Fruit fly (Drosophila melanogaster): ENCODE results near the gene DCX-EMAP.

DCX-EMAP gene

DNA sequence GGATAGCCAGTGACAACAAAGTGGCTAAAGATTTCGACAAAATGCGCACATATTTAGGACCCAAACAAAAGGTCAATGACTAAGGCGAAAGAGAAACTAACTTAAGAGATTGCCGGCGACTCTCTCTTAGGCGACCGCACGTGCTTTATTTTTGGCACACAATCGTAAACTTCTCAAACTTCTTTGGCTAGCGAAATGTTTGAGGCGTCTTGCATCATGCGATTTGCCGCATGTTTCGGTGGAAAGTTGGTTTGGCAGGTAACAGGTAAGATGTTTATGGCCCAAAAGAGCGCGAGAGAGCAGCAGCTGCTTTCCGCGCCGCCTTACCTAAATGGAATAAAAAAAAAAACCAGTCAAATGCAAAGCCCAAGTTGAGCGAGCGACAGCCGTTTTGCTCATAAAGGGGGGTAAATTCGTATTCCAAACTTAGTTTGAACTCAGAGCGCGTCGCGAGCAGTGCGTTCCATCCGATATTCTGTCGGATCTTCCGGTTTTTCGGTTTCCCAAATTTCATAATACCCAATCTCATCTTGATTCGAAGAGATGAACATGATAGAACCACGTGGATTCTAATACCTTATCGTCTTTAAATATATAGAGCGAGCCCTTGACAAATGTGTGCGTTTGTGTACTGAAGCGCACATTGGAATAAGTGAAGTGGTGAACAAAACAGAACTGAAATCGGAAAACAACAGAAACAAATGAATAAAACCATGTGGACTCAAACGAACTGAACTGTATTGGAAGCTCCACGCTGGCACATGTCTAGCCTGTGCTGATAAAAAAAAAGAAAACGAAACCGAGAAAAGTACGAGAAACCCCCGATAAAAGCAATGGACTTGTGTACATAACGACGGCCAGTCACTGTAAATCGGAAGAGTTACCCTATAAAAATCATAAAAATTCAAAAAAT, 83.6 kb downstream of the DCX-EMAP start (continued):
- TF ChIP-seq gsb (GFP tag; IDR thresholded peaks at IDR 0.05) (no peak), CG5180 (GFP tag; optimal IDR thresholded peaks at IDR 0.05) (peak; percentile 26), CG30431 (GFP tag; optimal IDR thresholded peaks at IDR 0.05) (no peak), CG13624 (GFP tag; optimal IDR thresholded peaks at IDR 0.05) (no peak), Med (GFP tag) (peak; percentile 31), CG34376 (GFP tag; optimal IDR thresholded peaks at IDR 0.05) (peak; percentile 52), gt (GFP tag; IDR thresholded peaks at IDR 0.05) (no peak), ftz-f1 (GFP tag; optimal IDR thresholded peaks at IDR 0.05) (no peak), CG10274 (GFP tag; optimal IDR thresholded peaks at IDR 0.05) (no peak), Blimp-1 (GFP tag; optimal IDR thresholded peaks at IDR 0.05) (no peak), cwo (GFP tag; optimal IDR thresholded peaks at IDR 0.05) (peak; percentile 86), CG3838 (GFP tag; optimal IDR thresholded peaks at IDR 0.05) (no peak), Oli (tag; optimal IDR thresholded peaks at IDR 0.05) (no peak), kah (GFP tag; optimal IDR thresholded peaks at IDR 0.05) (no peak), ro (GFP tag; IDR thresholded peaks at IDR 0.05) (no peak), hb (GFP tag; IDR thresholded peaks at IDR 0.05; ENCODE audit: partially characterized antibody) (no peak), CG4617 (GFP tag; optimal IDR thresholded peaks at IDR 0.05; ENCODE audit: borderline replicate concordance) (no peak), CG3163 (GFP tag; optimal IDR thresholded peaks at IDR 0.05) (peak; percentile 58), CG2889 (GFP tag; IDR thresholded peaks at IDR 0.05) (no peak), NC2α (GFP tag; optimal IDR thresholded peaks at IDR 0.05) (no peak), NK7.1 (GFP tag; optimal IDR thresholded peaks at IDR 0.05) (no peak), so (GFP tag; IDR thresholded peaks at IDR 0.05) (no peak), Sry-β (GFP tag; optimal IDR thresholded peaks at IDR 0.05) (no peak), CG8388 (GFP tag; optimal IDR thresholded peaks at IDR 0.05) (peak; percentile 18), crp (GFP tag; optimal IDR thresholded peaks at IDR 0.05) (no peak), CG13123 (GFP tag; optimal IDR thresholded peaks at IDR 0.05) (no peak), vvl (GFP tag; IDR thresholded peaks at IDR 0.05) (0 out of 2 replicates have a peak, but pooled peaks have one; percentile 10), CG4820 (GFP tag; optimal IDR thresholded peaks at IDR 0.05) (no peak), CG6791 (GFP tag; IDR thresholded peaks at IDR 0.05; ENCODE audit: partially characterized antibody) (0 out of 3 replicates have a peak, but pooled peaks have one; percentile 41), Trl (optimal IDR thresholded peaks at IDR 0.05) (peak; percentile 73 to 84), Trl (GFP tag; optimal IDR thresholded peaks at IDR 0.05) (no peak), BtbVII (GFP tag; optimal IDR thresholded peaks at IDR 0.05) (peak; percentile 23), eve (GFP tag; optimal IDR thresholded peaks at IDR 0.05) (peak in 1 of 2 experiments; percentile 67), chn (GFP tag; optimal IDR thresholded peaks at IDR 0.05) (no peak), z (GFP tag; IDR thresholded peaks at IDR 0.05) (no peak), Oaz (GFP tag; IDR thresholded peaks at IDR 0.05) (no peak), btn (GFP tag; optimal IDR thresholded peaks at IDR 0.05) (no peak), CG10979 (tag; optimal IDR thresholded peaks at IDR 0.05) (no peak), tin (GFP tag; optimal IDR thresholded peaks at IDR 0.05) (no peak), Hr51 (GFP tag; optimal IDR thresholded peaks at IDR 0.05) (no peak), gem (tag; optimal IDR thresholded peaks at IDR 0.05) (no peak), unc-4 (GFP tag; IDR thresholded peaks at IDR 0.05; ENCODE audit: partially characterized antibody) (0 out of 2 replicates have a peak, but pooled peaks have one; percentile 34), vfl (GFP tag; optimal IDR thresholded peaks at IDR 0.05) (no peak), sima (GFP tag; optimal IDR thresholded peaks at IDR 0.05) (no peak), Ssrp (tag; optimal IDR thresholded peaks at IDR 0.05) (no peak), CG9727 (GFP tag; optimal IDR thresholded peaks at IDR 0.05) (no peak), NfI (GFP tag; optimal IDR thresholded peaks at IDR 0.05) (no peak), CG12769 (tag; optimal IDR thresholded peaks at IDR 0.05) (peak; percentile 37)
